Fruit fly (Drosophila melanogaster): ENCODE results near the gene Dph5.

dm6 chr3R:22576979-22577378 is 6.0 kb downstream of the Dph5 start:
- TF ChIP-seq h (optimal IDR thresholded peaks at IDR 0.05), result no peak
- TF ChIP-seq Myc (optimal IDR thresholded peaks at IDR 0.05), result no peak
